Fruit fly (Drosophila melanogaster) whole organism, embryonic: Measurements from ENCODE around the gene drn.
A peak's percentile ranks its signal among the peaks of the same experiment; 100 is the strongest.

Source experiments
- Awh ChIP-seq: fragments of 200-800 bp; sonication (Bioruptor generic); IDR thresholded peaks from 2 replicates; pipeline ENCODE4, ENCODE4 v1.3.6; 2022; ENCODE audit warnings: missing biosample characterization, missing genetic modification characterization
- Bdp1 ChIP-seq: fragments of 200-800 bp; sonication (Bioruptor generic); optimal IDR thresholded peaks from 3 replicates; lab custom pipeline; 2016; ENCODE audit warnings: missing biosample characterization, missing genetic modification characterization
- C15 ChIP-seq: fragments of 200-800 bp; sonication (Bioruptor generic); IDR thresholded peaks from 3 replicates; pipeline ENCODE4 v1.3.6; 2022; ENCODE audit warnings: missing biosample characterization, missing genetic modification characterization
- CG10267 ChIP-seq: fragments of 200-800 bp; sonication (Bioruptor generic); optimal IDR thresholded peaks from 2 replicates; lab custom pipeline; 2018; ENCODE audit warnings: missing biosample characterization, mild to moderate bottlenecking, missing genetic modification characterization, moderate library complexity
- CG10274 ChIP-seq: fragments of 200-800 bp; sonication (Bioruptor generic); optimal IDR thresholded peaks from 3 replicates; lab custom pipeline; 2017; ENCODE audit warnings: missing biosample characterization, mild to moderate bottlenecking, missing genetic modification characterization
- CG10366 ChIP-seq: fragments of 200-800 bp; sonication (Bioruptor generic); IDR thresholded peaks from 2 replicates; pipeline ENCODE4 v1.3.6; 2022; ENCODE audit warnings: missing biosample characterization, missing genetic modification characterization
- CG10543 ChIP-seq: fragments of 200-800 bp; sonication (Bioruptor generic); optimal IDR thresholded peaks from 3 replicates; lab custom pipeline; 2017; ENCODE audit warnings: missing biosample characterization, mild to moderate bottlenecking, missing genetic modification characterization, moderate library complexity
- CG11398 ChIP-seq: fragments of 200-800 bp; sonication (Bioruptor generic); optimal IDR thresholded peaks from 2 replicates; lab custom pipeline; 2016; ENCODE audit warnings: missing biosample characterization, missing genetic modification characterization
- CG11504 ChIP-seq: fragments of 200-800 bp; sonication (Bioruptor generic); optimal IDR thresholded peaks from 3 replicates; lab custom pipeline; 2019; ENCODE audit warnings: missing biosample characterization, mild to moderate bottlenecking, missing genetic modification characterization, moderate library complexity
- CG12236 ChIP-seq: fragments of 200-800 bp; sonication (Bioruptor generic); optimal IDR thresholded peaks from 2 replicates; lab custom pipeline; 2016; ENCODE audit warnings: missing biosample characterization, missing genetic modification characterization
- CG1233 ChIP-seq: fragments of 200-800 bp; sonication (Bioruptor generic); optimal IDR thresholded peaks from 4 replicates; lab custom pipeline; 2018; ENCODE audit warnings: missing biosample characterization, mild to moderate bottlenecking, missing genetic modification characterization
- CG12769 ChIP-seq: fragments of 200-800 bp; sonication (Bioruptor generic); optimal IDR thresholded peaks from 2 replicates; lab custom pipeline; 2019; ENCODE audit warnings: missing biosample characterization, mild to moderate bottlenecking, missing genetic modification characterization, moderate library complexity
- CG13287 ChIP-seq: fragments of 200-800 bp; sonication (Bioruptor generic); IDR thresholded peaks from 2 replicates; pipeline ENCODE4 v1.3.6; 2022; ENCODE audit warnings: missing biosample characterization, missing genetic modification characterization; ENCODE audit not compliant: partially characterized antibody
- CG15011 ChIP-seq: fragments of 200-800 bp; sonication (Bioruptor generic); optimal IDR thresholded peaks from 3 replicates; lab custom pipeline; 2018; ENCODE audit warnings: missing biosample characterization, mild to moderate bottlenecking, missing genetic modification characterization
- CG1832 ChIP-seq: fragments of 200-800 bp; sonication (Bioruptor generic); optimal IDR thresholded peaks from 2 replicates; lab custom pipeline; 2017; ENCODE audit warnings: missing biosample characterization, mild to moderate bottlenecking, missing genetic modification characterization, inconsistent platforms
- CG18764 ChIP-seq: fragments of 200-800 bp; sonication (Bioruptor generic); optimal IDR thresholded peaks from 3 replicates; lab custom pipeline; 2016; ENCODE audit warnings: missing biosample characterization, missing genetic modification characterization
- CG2129 ChIP-seq: fragments of 200-800 bp; sonication (Bioruptor generic); IDR thresholded peaks from 2 replicates; pipeline ENCODE4 v1.3.6; 2022; ENCODE audit warnings: missing biosample characterization, missing genetic modification characterization; ENCODE audit not compliant: partially characterized antibody
- CG6854 ChIP-seq: fragments of 200-800 bp; sonication (Bioruptor generic); optimal IDR thresholded peaks from 3 replicates; lab custom pipeline; 2017; ENCODE audit warnings: missing biosample characterization, mild to moderate bottlenecking, missing genetic modification characterization
- CG7357 ChIP-seq: fragments of 200-800 bp; sonication (Bioruptor generic); IDR thresholded peaks from 3 replicates; pipeline ENCODE4 v1.3.6; 2022; ENCODE audit warnings: missing biosample characterization, missing genetic modification characterization
- CG8359 ChIP-seq: fragments of 200-800 bp; sonication (Bioruptor generic); optimal IDR thresholded peaks from 2 replicates; lab custom pipeline; 2017; ENCODE audit warnings: missing biosample characterization, mild to moderate bottlenecking, missing genetic modification characterization, borderline replicate concordance
- Camta ChIP-seq: fragments of 200-800 bp; sonication (Bioruptor generic); optimal IDR thresholded peaks from 2 replicates; lab custom pipeline; 2016; ENCODE audit warnings: missing biosample characterization, missing genetic modification characterization
- CrebB ChIP-seq: fragments of 200-800 bp; sonication (Bioruptor generic); optimal IDR thresholded peaks from 3 replicates; lab custom pipeline; 2018; ENCODE audit warnings: missing biosample characterization, mild to moderate bottlenecking, missing genetic modification characterization
- D ChIP-seq, 2 experiments: fragments of 200-800 bp in 1 of 2; fragments of >200 bp in 1 of 2; sonication (Bioruptor generic) in 1 of 2; optimal IDR thresholded peaks; 2 replicates in 1 of 2; 3 replicates in 1 of 2; lab custom pipeline; 2017; ENCODE audit warnings: mild to moderate bottlenecking in 1 of 2, missing biosample characterization in 1 of 2, missing genetic modification characterization in 1 of 2, missing genetic modification reagents in 1 of 2
- Fer3 ChIP-seq: fragments of 200-800 bp; sonication (Bioruptor generic); optimal IDR thresholded peaks from 2 replicates; lab custom pipeline; 2018; ENCODE audit warnings: missing biosample characterization, mild to moderate bottlenecking, missing genetic modification characterization, moderate library complexity
- Hey ChIP-seq: fragments of 200-800 bp; sonication (Bioruptor generic); optimal IDR thresholded peaks from 3 replicates; lab custom pipeline; 2018; ENCODE audit warnings: missing biosample characterization, mild to moderate bottlenecking, missing genetic modification characterization
- Hr3 ChIP-seq: fragments of 200-800 bp; sonication (Bioruptor generic); optimal IDR thresholded peaks from 3 replicates; lab custom pipeline; 2016; ENCODE audit warnings: missing biosample characterization, missing genetic modification characterization
- Hr51 ChIP-seq, 2 experiments: fragments of 200-800 bp; sonication (Bioruptor generic); optimal IDR thresholded peaks; 2 replicates in 1 of 2; 3 replicates in 1 of 2; lab custom pipeline; 2016 to 2018; ENCODE audit warnings: missing biosample characterization in 2 of 2, missing genetic modification characterization in 2 of 2, mild to moderate bottlenecking in 1 of 2, moderate library complexity in 1 of 2
- Kr ChIP-seq: fragments of 200-800 bp; sonication (Bioruptor generic); optimal IDR thresholded peaks from 2 replicates; lab custom pipeline; 2017; ENCODE audit warnings: missing biosample characterization, mild to moderate bottlenecking, missing genetic modification characterization
- Ravus ChIP-seq: fragments of 200-800 bp; sonication (Bioruptor generic); IDR thresholded peaks from 2 replicates; pipeline ENCODE4 v1.3.6; 2022; ENCODE audit warnings: missing biosample characterization, missing genetic modification characterization
- YL-1 ChIP-seq: fragments of 200-800 bp; sonication (Bioruptor generic); optimal IDR thresholded peaks from 3 replicates; lab custom pipeline; 2017; ENCODE audit warnings: missing biosample characterization, mild to moderate bottlenecking, missing genetic modification characterization
- chif ChIP-seq, 2 experiments: fragments of 200-800 bp; sonication (Bioruptor generic); optimal IDR thresholded peaks; 3 replicates each; lab custom pipeline; 2016; ENCODE audit warnings: missing biosample characterization in 2 of 2, missing genetic modification characterization in 2 of 2
- da ChIP-seq: fragments of 200-800 bp; sonication (Bioruptor generic); optimal IDR thresholded peaks from 2 replicates; lab custom pipeline; 2016; ENCODE audit warnings: missing biosample characterization, missing genetic modification characterization
- danr ChIP-seq: fragments of 200-800 bp; sonication (Bioruptor generic); IDR thresholded peaks from 2 replicates; pipeline ENCODE4 v1.3.6; 2022; ENCODE audit warnings: missing biosample characterization, missing genetic modification characterization
- dm ChIP-seq: fragments of 200-800 bp; sonication (Bioruptor generic); optimal IDR thresholded peaks from 3 replicates; lab custom pipeline; 2016; ENCODE audit warnings: missing biosample characterization, missing genetic modification characterization
- ewg ChIP-seq: fragments of 200-800 bp; sonication (Bioruptor generic); optimal IDR thresholded peaks from 3 replicates; lab custom pipeline; 2017; ENCODE audit warnings: mild to moderate bottlenecking, missing biosample characterization, missing genetic modification reagents, missing genetic modification characterization
- fd102C ChIP-seq: fragments of 200-800 bp; sonication (Bioruptor generic); optimal IDR thresholded peaks from 2 replicates; lab custom pipeline; 2018; ENCODE audit warnings: missing biosample characterization, mild to moderate bottlenecking, missing genetic modification characterization, moderate library complexity
- fd3F ChIP-seq: fragments of 200-800 bp; sonication (Bioruptor generic); optimal IDR thresholded peaks from 2 replicates; lab custom pipeline; 2018; ENCODE audit warnings: missing biosample characterization, mild to moderate bottlenecking, missing genetic modification characterization, moderate library complexity
- lbe ChIP-seq: fragments of 200-800 bp; sonication (Bioruptor generic); optimal IDR thresholded peaks from 2 replicates; lab custom pipeline; 2016; ENCODE audit warnings: missing biosample characterization, mild to moderate bottlenecking, missing genetic modification characterization
- lola ChIP-seq, 3 experiments: fragments of >200 bp in 2 of 3; fragments of 200-800 bp in 1 of 3; sonication (Bioruptor generic) in 1 of 3; optimal IDR thresholded peaks; 2 replicates each; lab custom pipeline; 2017 to 2019; ENCODE audit warnings: missing biosample characterization in 3 of 3, missing genetic modification characterization in 3 of 3, mild to moderate bottlenecking in 1 of 3, moderate library complexity in 1 of 3
- org-1 ChIP-seq: fragments of 200-800 bp; sonication (Bioruptor generic); optimal IDR thresholded peaks from 2 replicates; lab custom pipeline; 2017; ENCODE audit warnings: missing biosample characterization, missing genetic modification characterization
- slbo ChIP-seq: fragments of 200-800 bp; sonication (Bioruptor generic); IDR thresholded peaks from 2 replicates; pipeline ENCODE4 v1.3.6; 2022; ENCODE audit warnings: missing biosample characterization, missing genetic modification characterization
- sob ChIP-seq: fragments of 200-800 bp; sonication (Bioruptor generic); IDR thresholded peaks from 2 replicates; pipeline ENCODE4 v1.3.6; 2022; ENCODE audit warnings: missing biosample characterization, missing genetic modification characterization
- sr ChIP-seq: fragments of 200-800 bp; sonication (Bioruptor generic); IDR thresholded peaks from 3 replicates; pipeline ENCODE4 v1.3.6; 2022; ENCODE audit warnings: missing biosample characterization, missing genetic modification characterization
- ssp ChIP-seq: fragments of 200-800 bp; sonication (Bioruptor generic); IDR thresholded peaks from 2 replicates; pipeline ENCODE4 v1.3.6; 2022; ENCODE audit warnings: missing biosample characterization, missing genetic modification characterization
- trem ChIP-seq: fragments of 200-800 bp; optimal IDR thresholded peaks from 3 replicates; lab custom pipeline; 2019; ENCODE audit warnings: missing biosample characterization, mild to moderate bottlenecking, missing genetic modification characterization, moderate library complexity
- trh ChIP-seq: fragments of 200-800 bp; sonication (Bioruptor generic); optimal IDR thresholded peaks from 2 replicates; lab custom pipeline; 2016; ENCODE audit warnings: missing biosample characterization, missing genetic modification characterization
- tup ChIP-seq: fragments of 200-800 bp; sonication (Bioruptor generic); optimal IDR thresholded peaks from 2 replicates; lab custom pipeline; 2016; ENCODE audit warnings: missing biosample characterization, mild to moderate bottlenecking, missing genetic modification characterization, moderate library complexity
- wdn ChIP-seq: fragments of 200-800 bp; sonication (Bioruptor generic); IDR thresholded peaks from 2 replicates; pipeline ENCODE4 v1.3.6; 2022; ENCODE audit warnings: missing biosample characterization, missing genetic modification characterization
- zfh1 ChIP-seq: fragments of 200-800 bp; sonication (Bioruptor generic); IDR thresholded peaks from 3 replicates; pipeline ENCODE4 v1.3.6; 2022; ENCODE audit warnings: missing biosample characterization, missing genetic modification characterization

drn gene

DNA sequence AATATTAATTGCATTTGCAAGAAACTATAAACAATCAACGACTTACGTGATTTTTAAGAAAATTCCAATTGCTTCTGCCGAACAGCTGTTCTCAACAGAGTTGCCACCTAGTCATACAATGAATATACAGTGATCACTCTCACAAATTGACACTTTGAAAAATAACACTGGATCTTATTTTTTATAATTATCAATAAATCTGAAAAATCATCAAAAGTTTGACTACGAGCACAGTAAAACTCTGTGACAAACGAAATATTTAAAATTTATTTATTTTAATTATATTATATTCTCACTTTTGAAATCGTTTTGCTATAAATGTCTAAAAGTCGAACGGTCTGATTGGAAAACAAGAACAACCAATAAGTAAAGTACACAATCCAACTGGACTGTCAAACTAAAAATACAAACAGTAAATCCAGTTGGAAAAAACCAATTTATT, 60.0 kb downstream of the drn start, which contains the start of gene CG34117 (continued):
- TF ChIP-seq Hr51 (GFP tag; optimal IDR thresholded peaks at IDR 0.05; lab: Kevin White, UChicago) (peak; percentile 53 to 83), Camta (GFP tag; lab: Kevin White, UChicago) (peak; percentile 46), CG11504 (peak; percentile 80), lola (GFP tag; optimal IDR thresholded peaks at IDR 0.05; lab: Kevin White, UChicago) (peak in 1 of 3 experiments; percentile 67), dm (GFP tag; lab: Kevin White, UChicago) (peak; percentile 17), CG6854 (peak; percentile 41), da (GFP tag; lab: Kevin White, UChicago) (no peak), Fer3 (tag; lab: Kevin White, UChicago) (peak; percentile 86), Ravus (GFP tag; lab: Robert Waterston, UW) (peak; percentile 31), CG1233 (GFP tag; lab: Kevin White, UChicago) (peak; percentile 77), Kr (no peak), org-1 (peak; percentile 25), CG10274 (GFP tag; lab: Kevin White, UChicago) (no peak), CG15011 (GFP tag; lab: Kevin White, UChicago) (peak; percentile 55), Bdp1 (peak; percentile 6), YL-1 (GFP tag; lab: Kevin White, UChicago) (peak; percentile 59), wdn (peak; percentile 79), trem (tag; lab: Kevin White, UChicago) (peak; percentile 87), C15 (GFP tag; lab: Robert Waterston, UW) (peak; percentile 56; the same call in 1 of the 3 replicates), CrebB (tag; lab: Kevin White, UChicago) (peak; percentile 65), ewg (GFP tag; lab: Kevin White, UChicago) (peak; percentile 33), CG12236 (GFP tag; lab: Kevin White, UChicago) (no peak), sr (GFP tag; lab: Robert Waterston, UW) (0 out of 3 replicates have a peak, but pooled peaks have one; percentile 16), ssp (GFP tag; lab: Robert Waterston, UW) (peak; percentile 71), Awh (GFP tag; lab: Robert Waterston, UW) (peak; percentile 71), CG1832 (GFP tag; lab: Kevin White, UChicago) (no peak), trh (GFP tag; lab: Kevin White, UChicago) (peak; percentile 67), lbe (peak; percentile 70), CG12769 (peak; percentile 68), danr (GFP tag; lab: Robert Waterston, UW) (0 out of 2 replicates have a peak, but pooled peaks have one; percentile 31), slbo (GFP tag; lab: Robert Waterston, UW) (peak; percentile 92), tup (GFP tag; lab: Kevin White, UChicago) (peak; percentile 4), CG10543 (GFP tag; lab: Kevin White, UChicago) (peak; percentile 71), CG11398 (no peak), chif (GFP tag; optimal IDR thresholded peaks at IDR 0.05; lab: Kevin White, UChicago) (peak in 1 of 2 experiments; percentile 62), Hr3 (GFP tag; lab: Kevin White, UChicago) (peak; percentile 82), CG2129 (GFP tag; lab: Robert Waterston, UW) (no peak), fd102C (GFP tag; lab: Kevin White, UChicago) (peak; percentile 68), CG10366 (GFP tag; lab: Robert Waterston, UW) (peak; percentile 82), Hey (tag; lab: Kevin White, UChicago) (no peak), CG18764 (GFP tag; lab: Kevin White, UChicago) (peak; percentile 67), fd3F (GFP tag; lab: Kevin White, UChicago) (peak; percentile 68), CG10267 (peak; percentile 85), CG13287 (GFP tag; lab: Robert Waterston, UW) (peak; percentile 56), D (optimal IDR thresholded peaks at IDR 0.05; lab: Kevin White, UChicago) (no peak), D (GFP tag; optimal IDR thresholded peaks at IDR 0.05; lab: Kevin White, UChicago) (peak; percentile 55), CG7357 (GFP tag; lab: Robert Waterston, UW) (peak; percentile 55; the same call in 2 of the 3 replicates), sob (GFP tag; lab: Robert Waterston, UW) (peak; percentile 87), CG8359 (no peak), zfh1 (GFP tag; lab: Robert Waterston, UW) (peak; percentile 92)
